Worm (Caenorhabditis elegans) whole organism, L4/young adult: Measurements from ENCODE around the gene str-163.

ENCODE experiments used
- W03F9.2 ChIP-seq: fragments of 150-350 bp; optimal IDR thresholded peaks from 2 replicates; lab custom pipeline; 2014; ENCODE audit warnings: missing biosample characterization, missing genetic modification characterization
- dao-5 ChIP-seq: sonication (generic microtip); optimal IDR thresholded peaks from 2 replicates; lab custom pipeline; 2016; ENCODE audit warnings: missing genotype, missing genetic modification characterization, moderate library complexity, missing compliant biosample characterization
- him-1 ChIP-seq: sonication (generic microtip); optimal IDR thresholded peaks from 2 replicates; lab custom pipeline; 2016; ENCODE audit warnings: missing genotype, missing genetic modification reagents, missing genetic modification characterization, missing compliant biosample characterization

ce11 chrIV:4938664-4939063, 15.3 kb upstream of the str-163 start, which contains the start of gene str-168:
- TF ChIP-seq him-1 (tag; lab: Kevin White, UChicago), result no peak
- no peak for TF ChIP-seq dao-5 (tag; lab: Kevin White, UChicago)
- TF ChIP-seq W03F9.2, result no peak
